Fruit fly (Drosophila melanogaster) whole organism, prepupa: ENCODE results near the gene eIF2Bepsilon.

Experiments
- CG11294 ChIP-seq: fragments of 200-800 bp; sonication (Bioruptor generic); IDR thresholded peaks from 2 replicates; pipeline ENCODE4 v1.3.6; 2022; ENCODE audit warnings: missing biosample characterization, missing genetic modification characterization
- CG11762 ChIP-seq: fragments of 200-800 bp; sonication (Bioruptor generic); optimal IDR thresholded peaks from 3 replicates; lab custom pipeline; 2016; ENCODE audit warnings: missing biosample characterization, missing genetic modification characterization; ENCODE audit not compliant: insufficient read depth
- CG11902 ChIP-seq: fragments of 200-800 bp; sonication (Bioruptor generic); optimal IDR thresholded peaks from 3 replicates; lab custom pipeline; 2016; ENCODE audit warnings: missing biosample characterization, missing genetic modification characterization
- CG15336 ChIP-seq: fragments of 200-800 bp; sonication (Bioruptor generic); IDR thresholded peaks from 2 replicates; pipeline ENCODE4 v1.3.6; 2022; ENCODE audit warnings: missing biosample characterization, missing genetic modification characterization
- CG1621 ChIP-seq: fragments of 200-800 bp; sonication (Bioruptor generic); optimal IDR thresholded peaks from 3 replicates; lab custom pipeline; 2018; ENCODE audit warnings: missing biosample characterization, mild to moderate bottlenecking, missing genetic modification characterization
- CG16779 ChIP-seq: fragments of 200-800 bp; sonication (Bioruptor generic); optimal IDR thresholded peaks from 3 replicates; lab custom pipeline; 2017; ENCODE audit warnings: missing biosample characterization, mild to moderate bottlenecking, missing genetic modification characterization
- CG3032 ChIP-seq: fragments of 200-800 bp; optimal IDR thresholded peaks from 2 replicates; lab custom pipeline; 2019; ENCODE audit warnings: missing biosample characterization, mild to moderate bottlenecking, missing genetic modification characterization, moderate library complexity
- CG31627 ChIP-seq: fragments of 200-800 bp; sonication (Bioruptor generic); optimal IDR thresholded peaks from 3 replicates; lab custom pipeline; 2016; ENCODE audit warnings: missing biosample characterization, missing genetic modification characterization
- CG32006 ChIP-seq: fragments of 200-800 bp; sonication (Bioruptor generic); optimal IDR thresholded peaks from 3 replicates; lab custom pipeline; 2017; ENCODE audit warnings: missing biosample characterization, mild to moderate bottlenecking, missing genetic modification characterization
- CG34406 ChIP-seq: fragments of 200-800 bp; sonication (Bioruptor generic); optimal IDR thresholded peaks from 3 replicates; lab custom pipeline; 2016; ENCODE audit warnings: missing biosample characterization, missing genetic modification characterization
- CG3919 ChIP-seq: fragments of 200-800 bp; sonication (Bioruptor generic); optimal IDR thresholded peaks from 3 replicates; lab custom pipeline; 2016; ENCODE audit warnings: missing biosample characterization, missing genetic modification characterization
- CG4318 ChIP-seq: fragments of 200-800 bp; sonication (Bioruptor generic); optimal IDR thresholded peaks from 3 replicates; lab custom pipeline; 2017; ENCODE audit warnings: missing biosample characterization, mild to moderate bottlenecking, missing genetic modification characterization
- CG6163 ChIP-seq: fragments of 200-800 bp; sonication (Bioruptor generic); IDR thresholded peaks from 3 replicates; pipeline ENCODE4 v1.3.6; 2022; ENCODE audit warnings: missing biosample characterization, missing genetic modification characterization
- CG6792 ChIP-seq: fragments of 200-800 bp; sonication (Bioruptor generic); optimal IDR thresholded peaks from 3 replicates; lab custom pipeline; 2016; ENCODE audit warnings: missing biosample characterization, missing genetic modification characterization
- CG6808 ChIP-seq: fragments of 200-800 bp; sonication (Bioruptor generic); optimal IDR thresholded peaks from 3 replicates; lab custom pipeline; 2017; ENCODE audit warnings: missing biosample characterization, missing genetic modification characterization, mild to moderate bottlenecking, moderate library complexity, missing genetic modification reagents
- CG6854 ChIP-seq: fragments of 200-800 bp; sonication (Bioruptor generic); optimal IDR thresholded peaks from 2 replicates; lab custom pipeline; 2017; ENCODE audit warnings: missing biosample characterization, mild to moderate bottlenecking, missing genetic modification characterization
- CG7368 ChIP-seq: fragments of 200-800 bp; sonication (Bioruptor generic); optimal IDR thresholded peaks from 3 replicates; lab custom pipeline; 2016; ENCODE audit warnings: missing biosample characterization, missing genetic modification characterization
- CG8119 ChIP-seq: fragments of 200-800 bp; sonication (Bioruptor generic); IDR thresholded peaks from 3 replicates; pipeline ENCODE4 v1.3.6; 2022; ENCODE audit warnings: missing biosample characterization, missing genetic modification characterization
- CG8319 ChIP-seq: fragments of 200-800 bp; sonication (Bioruptor generic); optimal IDR thresholded peaks from 3 replicates; lab custom pipeline; 2016; ENCODE audit warnings: missing biosample characterization, missing genetic modification characterization
- CG8632 ChIP-seq: fragments of 200-800 bp; sonication (Bioruptor generic); optimal IDR thresholded peaks from 3 replicates; lab custom pipeline; 2016; ENCODE audit warnings: missing biosample characterization, missing genetic modification characterization
- Eip75B ChIP-seq: fragments of 200-800 bp; sonication (Bioruptor generic); optimal IDR thresholded peaks from 3 replicates; lab custom pipeline; 2016; ENCODE audit warnings: missing biosample characterization, missing genetic modification characterization
- Eip78C ChIP-seq: fragments of 200-800 bp; sonication (Bioruptor generic); peaks from one replicate; lab custom pipeline; 2016; ENCODE audit warnings: missing biosample characterization, missing genetic modification characterization
- Eip93F ChIP-seq: fragments of 200-800 bp; sonication (Bioruptor generic); optimal IDR thresholded peaks from 2 replicates; lab custom pipeline; 2016; ENCODE audit warnings: missing biosample characterization, mild to moderate bottlenecking, missing genetic modification characterization
- Gug ChIP-seq: fragments of 200-800 bp; sonication (Bioruptor generic); IDR thresholded peaks from 2 replicates; pipeline ENCODE4 v1.3.6; 2022; ENCODE audit warnings: missing biosample characterization, missing genetic modification characterization
- Hr39 ChIP-seq: fragments of 200-800 bp; sonication (Bioruptor generic); optimal IDR thresholded peaks from 2 replicates; lab custom pipeline; 2016; ENCODE audit warnings: missing biosample characterization, missing genetic modification characterization
- Hr4 ChIP-seq: fragments of 200-800 bp; sonication (Bioruptor generic); optimal IDR thresholded peaks from 3 replicates; lab custom pipeline; 2016; ENCODE audit warnings: missing biosample characterization, missing genetic modification characterization
- Lpt ChIP-seq: fragments of 200-800 bp; sonication (Bioruptor generic); optimal IDR thresholded peaks from 3 replicates; lab custom pipeline; 2016; ENCODE audit warnings: missing biosample characterization, missing genetic modification characterization
- Met ChIP-seq: fragments of 200-800 bp; sonication (Bioruptor generic); optimal IDR thresholded peaks from 3 replicates; lab custom pipeline; 2016; ENCODE audit warnings: missing biosample characterization, missing genetic modification characterization
- OdsH ChIP-seq: fragments of 200-800 bp; sonication (Bioruptor generic); optimal IDR thresholded peaks from 3 replicates; lab custom pipeline; 2016; ENCODE audit warnings: missing biosample characterization, missing genetic modification characterization
- Smox ChIP-seq: fragments of 200-800 bp; sonication (Bioruptor generic); optimal IDR thresholded peaks from 3 replicates; lab custom pipeline; 2016; ENCODE audit warnings: missing biosample characterization, missing genetic modification characterization
- Sox102F ChIP-seq: fragments of 200-800 bp; sonication (Bioruptor generic); optimal IDR thresholded peaks from 2 replicates; lab custom pipeline; 2016; ENCODE audit warnings: missing biosample characterization, mild to moderate bottlenecking, missing genetic modification characterization
- Sox14 ChIP-seq: fragments of 200-800 bp; sonication (Bioruptor generic); optimal IDR thresholded peaks from 3 replicates; lab custom pipeline; 2016; ENCODE audit warnings: missing biosample characterization, missing genetic modification characterization
- Sox15 ChIP-seq: fragments of 200-800 bp; sonication (Bioruptor generic); optimal IDR thresholded peaks from 3 replicates; lab custom pipeline; 2016; ENCODE audit warnings: missing biosample characterization, missing genetic modification characterization
- achi ChIP-seq: fragments of 200-800 bp; sonication (Bioruptor generic); optimal IDR thresholded peaks from 3 replicates; lab custom pipeline; 2016; ENCODE audit warnings: missing biosample characterization, missing genetic modification characterization
- acj6 ChIP-seq: fragments of 200-800 bp; sonication (Bioruptor generic); optimal IDR thresholded peaks from 3 replicates; lab custom pipeline; 2016; ENCODE audit warnings: missing biosample characterization, missing genetic modification characterization
- cyc ChIP-seq: fragments of 200-800 bp; sonication (Bioruptor generic); optimal IDR thresholded peaks from 3 replicates; lab custom pipeline; 2016; ENCODE audit warnings: missing biosample characterization, missing genetic modification characterization
- dac ChIP-seq: fragments of 200-800 bp; sonication (Bioruptor generic); optimal IDR thresholded peaks from 2 replicates; lab custom pipeline; 2017; ENCODE audit warnings: missing biosample characterization, mild to moderate bottlenecking, missing genetic modification characterization
- dsx ChIP-seq: fragments of 200-800 bp; optimal IDR thresholded peaks from 3 replicates; lab custom pipeline; 2019; ENCODE audit warnings: missing biosample characterization, mild to moderate bottlenecking, missing genetic modification characterization, moderate library complexity; ENCODE audit not compliant: poor library complexity, severe bottlenecking
- eg ChIP-seq: fragments of 200-800 bp; sonication (Bioruptor generic); IDR thresholded peaks from 3 replicates; pipeline ENCODE4 v1.3.6; 2022; ENCODE audit warnings: missing biosample characterization, missing genetic modification characterization
- esn ChIP-seq: fragments of 200-800 bp; sonication (Bioruptor generic); optimal IDR thresholded peaks from 2 replicates; lab custom pipeline; 2016; ENCODE audit warnings: missing biosample characterization, mild to moderate bottlenecking, missing genetic modification characterization, moderate library complexity
- fd59A ChIP-seq: fragments of 200-800 bp; sonication (Bioruptor generic); optimal IDR thresholded peaks from 2 replicates; lab custom pipeline; 2017; ENCODE audit warnings: missing biosample characterization, mild to moderate bottlenecking, missing genetic modification characterization, missing genetic modification reagents
- fd85E ChIP-seq: fragments of 200-800 bp; sonication (Bioruptor generic); optimal IDR thresholded peaks from 3 replicates; lab custom pipeline; 2016; ENCODE audit warnings: missing biosample characterization, missing genetic modification characterization
- lz ChIP-seq: fragments of 200-800 bp; sonication (Bioruptor generic); optimal IDR thresholded peaks from 3 replicates; lab custom pipeline; 2016; ENCODE audit warnings: missing biosample characterization, missing genetic modification characterization
- net ChIP-seq: fragments of 200-800 bp; sonication (Bioruptor generic); optimal IDR thresholded peaks from 3 replicates; lab custom pipeline; 2016; ENCODE audit warnings: missing biosample characterization, missing genetic modification characterization
- spab ChIP-seq: fragments of 200-800 bp; sonication (Bioruptor generic); optimal IDR thresholded peaks from 2 replicates; lab custom pipeline; 2017; ENCODE audit warnings: missing biosample characterization, mild to moderate bottlenecking, missing genetic modification characterization, missing genetic modification reagents
- ss ChIP-seq, 2 experiments: fragments of 200-800 bp; sonication (Bioruptor generic); optimal IDR thresholded peaks; 2 replicates in 1 of 2; 3 replicates in 1 of 2; lab custom pipeline; 2017 to 2018; ENCODE audit warnings: mild to moderate bottlenecking in 2 of 2, missing biosample characterization in 2 of 2, missing genetic modification characterization in 2 of 2, moderate library complexity in 1 of 2
- svp ChIP-seq: fragments of 200-800 bp; sonication (Bioruptor generic); peaks from one replicate; lab custom pipeline; 2016; ENCODE audit warnings: missing biosample characterization, missing genetic modification characterization
- topi ChIP-seq: fragments of 200-800 bp; sonication (Bioruptor generic); optimal IDR thresholded peaks from 3 replicates; lab custom pipeline; 2016; ENCODE audit warnings: missing biosample characterization, missing genetic modification characterization

The eIF2Bepsilon gene

dm6 chrX:1879606-1880110, 43.0 kb downstream of the eIF2Bepsilon start, which contains the start of gene CG14818:
TSS of gene CG14818 (minus strand) at chrX:1879774.
- TF ChIP-seq OdsH (GFP tag; lab: Kevin White, UChicago) = no peak
- peak; percentile 41 for TF ChIP-seq CG34406 (GFP tag; lab: Kevin White, UChicago)
- no peak for TF ChIP-seq CG8319 (GFP tag; lab: Kevin White, UChicago)
- peak; percentile 35 for TF ChIP-seq CG11762
- TF ChIP-seq Sox15 (GFP tag; lab: Kevin White, UChicago) = peak; percentile 63
- TF ChIP-seq CG8119 (GFP tag; lab: Robert Waterston, UW) = peak; percentile 54; the same call in 2 of the 3 replicates
- TF ChIP-seq spab = no peak
- no peak for TF ChIP-seq Sox102F (GFP tag; lab: Kevin White, UChicago)
- peak; percentile 71 for TF ChIP-seq CG31627
- peak; percentile 45 for TF ChIP-seq CG1621 (tag; lab: Kevin White, UChicago)
- TF ChIP-seq acj6 (GFP tag; lab: Kevin White, UChicago) = peak; percentile 53
- no peak for TF ChIP-seq CG32006 (GFP tag; lab: Kevin White, UChicago)
- TF ChIP-seq topi (GFP tag; lab: Kevin White, UChicago) = peak; percentile 71
- TF ChIP-seq cyc (GFP tag; lab: Kevin White, UChicago) = peak; percentile 63
- TF ChIP-seq dsx (GFP tag; lab: Kevin White, UChicago) = peak; percentile 17
- TF ChIP-seq Sox14 = peak; percentile 55
- no peak for TF ChIP-seq CG4318 (GFP tag; lab: Kevin White, UChicago)
- TF ChIP-seq dac (GFP tag; lab: Kevin White, UChicago) = peak; percentile 39
- peak; percentile 64 for TF ChIP-seq lz
- TF ChIP-seq CG6163 (GFP tag; lab: Robert Waterston, UW) = peak; percentile 66
- no peak for TF ChIP-seq fd85E
- no peak for TF ChIP-seq fd59A (GFP tag; lab: Kevin White, UChicago)
- TF ChIP-seq CG6854 = peak; percentile 20
- TF ChIP-seq Gug = peak; percentile 42
- peak in 1 of 2 experiments; percentile 25 for TF ChIP-seq ss (GFP tag; optimal IDR thresholded peaks at IDR 0.05; lab: Kevin White, UChicago)
- TF ChIP-seq Eip78C (GFP tag; lab: Kevin White, UChicago) = peak; percentile 78
- TF ChIP-seq Eip93F (GFP tag; lab: Kevin White, UChicago) = no peak
- no peak for TF ChIP-seq Eip75B (GFP tag; lab: Kevin White, UChicago)
- TF ChIP-seq svp (GFP tag; lab: Kevin White, UChicago) = peak; percentile 96
- TF ChIP-seq Hr4 (GFP tag; lab: Kevin White, UChicago) = no peak
- peak; percentile 53 for TF ChIP-seq CG15336 (GFP tag; lab: Robert Waterston, UW)
- TF ChIP-seq esn = peak; percentile 69
- peak; percentile 18 for TF ChIP-seq CG7368 (GFP tag; lab: Kevin White, UChicago)
- peak; percentile 65 for TF ChIP-seq CG3919
- TF ChIP-seq CG6808 (GFP tag; lab: Kevin White, UChicago) = no peak
- peak; percentile 73 for TF ChIP-seq Met (GFP tag; lab: Kevin White, UChicago)
- no peak for TF ChIP-seq CG8632 (GFP tag; lab: Kevin White, UChicago)
- TF ChIP-seq CG3032 (tag; lab: Kevin White, UChicago) = peak; percentile 21
- TF ChIP-seq Hr39 = peak; percentile 69
- TF ChIP-seq CG11294 (GFP tag; lab: Robert Waterston, UW) = 0 out of 2 replicates have a peak, but pooled peaks have one; percentile 44
- TF ChIP-seq achi (GFP tag; lab: Kevin White, UChicago) = peak; percentile 54
- no peak for TF ChIP-seq CG11902
- TF ChIP-seq eg = peak; percentile 79
- no peak for TF ChIP-seq CG16779 (tag; lab: Kevin White, UChicago)
- peak; percentile 35 for TF ChIP-seq CG6792 (GFP tag; lab: Kevin White, UChicago)
- TF ChIP-seq Smox (GFP tag; lab: Kevin White, UChicago) = peak; percentile 64
- TF ChIP-seq Lpt = peak; percentile 42
- peak; percentile 11 for TF ChIP-seq net (GFP tag; lab: Kevin White, UChicago)
